Worm (Caenorhabditis elegans): ENCODE data around the gene nhr-175.

The nhr-175 gene

DNA sequence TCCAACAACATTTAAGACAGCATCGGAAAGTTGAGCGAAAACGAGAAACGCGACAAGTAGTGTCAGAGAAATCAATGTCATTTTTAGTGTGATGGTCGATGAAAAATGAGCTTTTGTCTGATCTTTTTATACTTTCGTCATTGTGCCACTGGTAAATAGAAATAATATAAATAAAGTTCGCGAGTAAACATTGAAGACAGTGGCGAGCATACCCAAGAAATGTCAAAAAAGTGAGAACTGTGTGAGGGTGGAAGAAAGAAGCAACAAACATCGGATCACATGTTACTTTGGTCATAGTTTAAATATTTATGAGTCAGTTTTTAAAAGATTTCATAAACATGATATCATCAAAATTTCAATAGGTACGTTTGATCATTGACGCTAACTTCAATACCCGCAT lies 12.2 kb upstream of the nhr-175 start, which contains the start of gene ttr-21:
ttr-21 (minus strand) TSS at position 100 of the 400 bp plus-strand sequence.
- TF ChIP-seq nhr-20 (tag; optimal IDR thresholded peaks at IDR 0.05) (peak; percentile 9), unc-130 (tag; optimal IDR thresholded peaks at IDR 0.05) (no peak)

DNA sequence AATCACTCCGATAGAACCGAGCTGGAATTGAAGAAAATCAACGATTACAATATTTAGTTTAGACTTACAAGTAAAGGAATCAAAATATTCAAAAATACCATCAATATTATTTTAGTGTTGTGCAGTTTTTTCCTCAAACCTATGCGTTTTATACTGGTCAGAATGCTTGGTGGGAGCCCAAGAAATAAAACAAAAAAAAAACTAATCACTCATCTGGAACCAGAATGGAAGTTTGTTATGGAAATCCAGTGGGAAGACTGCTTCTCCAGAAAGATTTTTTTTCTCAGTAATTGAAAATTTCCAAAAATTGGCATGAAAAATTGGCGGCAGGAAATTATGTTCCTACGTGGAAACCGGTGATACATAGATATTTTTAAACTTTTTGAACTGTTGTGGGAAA lies 10.1 kb upstream of the nhr-175 start, which contains the start of gene srx-134:
srx-134 (minus strand) TSS at position 101 of the 400 bp plus-strand sequence.
- TF ChIP-seq isw-1 (GFP tag; IDR thresholded peaks at IDR 0.05) (no peak), nhr-85 (tag) (no peak), lin-35 (GFP tag; optimal IDR thresholded peaks at IDR 0.05) (no peak), zip-4 (GFP tag; optimal IDR thresholded peaks at IDR 0.05) (no peak), skn-1 (tag; optimal IDR thresholded peaks at IDR 0.05) (no peak), unc-130 (tag; optimal IDR thresholded peaks at IDR 0.05) (no peak)

DNA sequence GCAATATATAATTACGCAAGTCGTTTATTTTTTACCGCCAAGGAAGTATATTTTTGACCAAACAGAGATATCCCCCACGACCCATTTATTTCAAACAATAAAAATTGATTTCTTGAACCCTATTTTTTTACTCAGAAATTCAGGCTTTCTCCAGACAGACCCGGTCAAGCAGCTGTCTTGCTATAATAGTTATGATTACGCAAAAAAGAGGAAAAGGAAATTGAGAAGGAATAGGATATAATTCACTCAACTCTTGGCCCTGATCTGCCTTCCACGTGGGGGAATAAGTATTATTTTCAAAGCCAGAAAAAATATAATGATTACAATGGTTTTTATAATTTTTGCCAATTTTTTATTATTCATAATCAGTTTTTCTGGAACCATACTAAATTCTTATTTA lies 9.4 kb upstream of the nhr-175 start, which contains the start of gene srx-136:
srx-136 (plus strand) TSS at position 301 of the 400 bp plus-strand sequence.
- TF ChIP-seq nhr-47 (tag; optimal IDR thresholded peaks at IDR 0.05) (no peak), lsy-2 (tag; optimal IDR thresholded peaks at IDR 0.05) (no peak), ztf-4 (tag; optimal IDR thresholded peaks at IDR 0.05) (no peak), pax-3 (tag; optimal IDR thresholded peaks at IDR 0.05) (no peak), ama-1 (optimal IDR thresholded peaks at IDR 0.05) (no peak), tlp-1 (tag; optimal IDR thresholded peaks at IDR 0.05) (no peak), elt-3 (tag; optimal IDR thresholded peaks at IDR 0.05) (no peak), hlh-17 (GFP tag; optimal IDR thresholded peaks at IDR 0.05; ENCODE audit: borderline replicate concordance) (no peak), mdl-1 (tag; optimal IDR thresholded peaks at IDR 0.05) (no peak), nhr-19 (GFP tag; conservative IDR thresholded peaks at IDR 0.05) (no peak)

DNA sequence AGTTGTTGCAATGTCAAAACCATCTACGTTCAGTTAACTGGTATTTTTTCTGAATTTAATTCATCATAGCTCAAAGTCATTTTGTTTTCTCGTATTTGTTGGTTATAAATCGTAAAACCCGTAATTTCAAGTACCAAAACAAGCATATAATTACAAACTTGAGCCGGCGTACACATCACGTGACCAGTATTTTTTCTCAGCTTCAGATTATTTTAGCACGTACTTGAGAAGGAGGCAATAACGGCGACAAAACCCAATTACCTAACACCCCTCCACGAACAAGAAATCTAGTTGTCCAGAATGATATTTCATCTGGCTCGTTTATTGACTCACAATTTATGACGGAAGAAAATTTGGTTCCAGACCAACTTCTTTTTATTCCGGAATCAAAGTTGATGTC lies 7.6 kb upstream of the nhr-175 start, which contains the start of gene srx-135:
srx-135 (plus strand) TSS at position 301 of the 400 bp plus-strand sequence.
- no peak for TF ChIP-seq lin-39 (tag; optimal IDR thresholded peaks at IDR 0.05)
- no peak for TF ChIP-seq nhr-90 (tag; optimal IDR thresholded peaks at IDR 0.05; ENCODE audit: poor library complexity)
- no peak for TF ChIP-seq Y116A8C.19 (tag; optimal IDR thresholded peaks at IDR 0.05; ENCODE audit: borderline replicate concordance)
- TF ChIP-seq unc-86 (tag; optimal IDR thresholded peaks at IDR 0.05), result no peak
- no peak for TF ChIP-seq fkh-4 (tag; optimal IDR thresholded peaks at IDR 0.05; ENCODE audit: borderline replicate concordance)
- TF ChIP-seq tlp-1 (tag; optimal IDR thresholded peaks at IDR 0.05), result no peak
- TF ChIP-seq nhr-28 (tag; optimal IDR thresholded peaks at IDR 0.05), result no peak
- no peak for TF ChIP-seq pax-3 (tag; optimal IDR thresholded peaks at IDR 0.05)
- no peak for TF ChIP-seq nhr-19 (GFP tag; conservative IDR thresholded peaks at IDR 0.05)
- TF ChIP-seq elt-2 (tag; optimal IDR thresholded peaks at IDR 0.05), result no peak
- no peak for TF ChIP-seq nhr-77 (tag; optimal IDR thresholded peaks at IDR 0.05)

DNA sequence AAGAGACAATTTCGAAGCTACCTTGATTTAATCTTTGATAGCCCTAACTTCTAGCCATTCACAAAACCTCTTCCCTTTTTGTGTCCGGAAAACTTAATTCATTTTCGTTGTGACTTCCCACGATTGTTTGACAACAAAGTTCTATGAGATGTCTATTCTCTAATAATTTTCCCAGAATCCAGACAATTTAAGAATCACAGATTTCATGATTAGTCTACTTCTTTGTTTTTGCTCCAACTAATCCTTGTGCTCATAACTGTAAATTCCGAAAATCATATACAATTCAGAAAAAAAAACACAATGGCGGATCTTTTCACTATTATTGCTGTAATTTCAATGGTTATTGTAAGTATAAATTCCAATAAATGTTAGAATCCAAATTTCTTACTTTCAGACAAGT lies 4.0 kb upstream of the nhr-175 start, which contains the start of gene srx-137:
srx-137 (plus strand) TSS at position 301 of the 400 bp plus-strand sequence.
- TF ChIP-seq efl-3 (GFP tag; optimal IDR thresholded peaks at IDR 0.05) (no peak), lin-39 (tag; optimal IDR thresholded peaks at IDR 0.05) (no peak), hlh-17 (GFP tag; optimal IDR thresholded peaks at IDR 0.05; ENCODE audit: borderline replicate concordance) (no peak), jun-1 (tag; optimal IDR thresholded peaks at IDR 0.05) (no peak), fkh-10 (GFP tag; optimal IDR thresholded peaks at IDR 0.05) (no peak), nhr-47 (tag; optimal IDR thresholded peaks at IDR 0.05) (no peak), ama-1 (optimal IDR thresholded peaks at IDR 0.05) (no peak), ceh-82 (tag; optimal IDR thresholded peaks at IDR 0.05) (no peak), tlp-1 (tag; optimal IDR thresholded peaks at IDR 0.05) (no peak)

DNA sequence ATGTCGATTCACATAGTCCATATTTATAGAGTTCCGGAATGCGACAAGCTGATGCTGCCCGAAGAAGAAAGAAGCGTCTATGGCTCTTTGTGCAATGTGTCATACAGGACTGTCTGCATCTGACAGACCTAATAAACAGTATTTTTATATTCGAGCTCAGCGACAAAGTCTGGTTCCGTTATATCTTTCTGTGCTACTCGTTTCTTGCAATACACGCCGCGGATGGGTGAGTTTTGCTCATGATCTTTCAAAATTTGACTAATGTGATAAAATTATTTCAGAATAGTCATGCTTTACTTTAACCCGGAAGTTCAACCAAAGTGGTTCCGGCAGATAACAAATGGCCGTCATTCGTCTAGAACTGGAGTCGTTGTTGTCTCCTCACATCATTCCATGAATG lies 2.8 kb upstream of the nhr-175 start:
- TF ChIP-seq nhr-47 (tag; optimal IDR thresholded peaks at IDR 0.05) (no peak), ceh-63 (GFP tag; optimal IDR thresholded peaks at IDR 0.05) (no peak), ets-5 (GFP tag; IDR thresholded peaks at IDR 0.05) (no peak), egl-27 (tag; optimal IDR thresholded peaks at IDR 0.05) (no peak), C34B4.2 (tag; optimal IDR thresholded peaks at IDR 0.05) (no peak)

All from whole organism, L1 larva.